Fruit fly (Drosophila melanogaster) whole organism, adult: ENCODE measurements around the gene foxo.

Experiments
- CG33017 ChIP-seq: fragments of 200-800 bp; sonication (Bioruptor generic); optimal IDR thresholded peaks from 2 replicates; lab custom pipeline; 2018; ENCODE audit warnings: missing biosample characterization, mild to moderate bottlenecking, missing genetic modification characterization, moderate library complexity
- CG7101 ChIP-seq: fragments of 200-800 bp; sonication (Bioruptor generic); optimal IDR thresholded peaks from 2 replicates; lab custom pipeline; 2018; ENCODE audit warnings: missing biosample characterization, mild to moderate bottlenecking, missing genetic modification characterization, moderate library complexity
- Crg-1 ChIP-seq: fragments of 200-800 bp; sonication (Bioruptor generic); optimal IDR thresholded peaks from 2 replicates; lab custom pipeline; 2016; ENCODE audit warnings: missing biosample characterization, missing genetic modification characterization
- kay ChIP-seq: fragments of 200-800 bp; sonication (Bioruptor generic); peaks from one replicate; lab custom pipeline; 2016; ENCODE audit warnings: missing biosample characterization, missing genetic modification characterization, borderline replicate concordance

DNA sequence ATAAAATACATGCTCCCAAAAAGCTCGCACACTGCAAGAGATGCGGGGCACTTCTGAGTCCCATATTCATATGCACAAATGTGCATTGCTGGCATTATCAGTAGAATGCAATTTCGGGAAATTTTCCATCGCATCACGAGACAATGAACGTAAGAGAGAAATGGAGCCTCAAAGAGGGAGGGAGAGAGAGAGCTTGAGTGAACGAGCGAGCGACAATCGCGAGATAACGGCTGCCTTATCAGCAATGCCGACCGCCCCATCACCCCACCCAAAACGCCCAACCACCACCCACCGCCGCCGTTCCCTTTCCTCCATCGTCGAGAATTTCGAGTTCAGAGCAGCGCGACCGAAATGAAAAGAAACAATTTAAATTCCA lies 813 bp upstream of the foxo start:
- TF ChIP-seq CG33017 (tag; lab: Kevin White, UChicago) (no peak), kay (no peak), Crg-1 (GFP tag; lab: Kevin White, UChicago) (no peak), CG7101 (no peak)
